Fruit fly (Drosophila melanogaster): ENCODE measurements around the gene CG44014.

CG44014 gene

dm6 chr3R:15471742-15472141 lies 36.9 kb downstream of the CG44014 start (continued):
- TF ChIP-seq CG32532 (GFP tag; IDR thresholded peaks at IDR 0.05) (peak; percentile 40; the same call in 1 of the 2 replicates), Abd-B (GFP tag; optimal IDR thresholded peaks at IDR 0.05) (no peak), CG14014 (GFP tag; IDR thresholded peaks at IDR 0.05) (0 out of 2 replicates have a peak, but pooled peaks have one; percentile 7), CG7839 (tag; optimal IDR thresholded peaks at IDR 0.05) (peak; percentile 27), CG9932 (GFP tag; IDR thresholded peaks at IDR 0.05) (peak; percentile 38; the same call in 1 of the 2 replicates), HLH4C (GFP tag; IDR thresholded peaks at IDR 0.05; ENCODE audit: partially characterized antibody) (no peak)

- peak; percentile 59 for TF ChIP-seq sens (GFP tag)
- no peak for TF ChIP-seq CG11560 (tag; IDR thresholded peaks at IDR 0.05)
- TF ChIP-seq CG7786 (GFP tag; optimal IDR thresholded peaks at IDR 0.05): no peak
- 0 out of 3 replicates have a peak, but pooled peaks have one; percentile 17 for TF ChIP-seq so (GFP tag; IDR thresholded peaks at IDR 0.05)
- no peak for TF ChIP-seq CG7745 (tag; optimal IDR thresholded peaks at IDR 0.05)
- 0 out of 3 replicates have a peak, but pooled peaks have one; percentile 38 for TF ChIP-seq CG6175 (GFP tag; IDR thresholded peaks at IDR 0.05)
- no peak for TF ChIP-seq toy (GFP tag; IDR thresholded peaks at IDR 0.05)
- peak; percentile 16 for TF ChIP-seq Med (GFP tag)
- no peak for TF ChIP-seq tap (tag; optimal IDR thresholded peaks at IDR 0.05)
- TF ChIP-seq bigmax (GFP tag; optimal IDR thresholded peaks at IDR 0.05): no peak
- no peak for TF ChIP-seq wdn (GFP tag; IDR thresholded peaks at IDR 0.05)
- TF ChIP-seq CG34422 (GFP tag; IDR thresholded peaks at IDR 0.05): no peak
- TF ChIP-seq CTCF (GFP tag; optimal IDR thresholded peaks at IDR 0.05): peak; percentile 87
- TF ChIP-seq sr (GFP tag; IDR thresholded peaks at IDR 0.05): no peak
- no peak for TF ChIP-seq CG11247 (GFP tag; IDR thresholded peaks at IDR 0.05)
- TF ChIP-seq CG4854 (GFP tag; optimal IDR thresholded peaks at IDR 0.05): no peak
- peak; percentile 27; the same call in 1 of the 3 replicates for TF ChIP-seq CG6791 (GFP tag; IDR thresholded peaks at IDR 0.05; ENCODE audit: partially characterized antibody)
- no peak for TF ChIP-seq Rfx (GFP tag; IDR thresholded peaks at IDR 0.05)
- TF ChIP-seq HmgD (GFP tag; optimal IDR thresholded peaks at IDR 0.05): no peak
- peak; percentile 84 for TF ChIP-seq CG10979 (tag; optimal IDR thresholded peaks at IDR 0.05)
- TF ChIP-seq CG16863 (GFP tag; optimal IDR thresholded peaks at IDR 0.05): peak; percentile 0
- no peak for TF ChIP-seq tx (GFP tag; optimal IDR thresholded peaks at IDR 0.05)
- TF ChIP-seq gem (tag; optimal IDR thresholded peaks at IDR 0.05): no peak
- no peak for TF ChIP-seq CG10654 (GFP tag; optimal IDR thresholded peaks at IDR 0.05)
- no peak for TF ChIP-seq CG16779 (GFP tag; IDR thresholded peaks at IDR 0.05)
- no peak for TF ChIP-seq nau (GFP tag; optimal IDR thresholded peaks at IDR 0.05)
- TF ChIP-seq CG43689 (GFP tag; IDR thresholded peaks at IDR 0.05): no peak
- peak; percentile 33 for TF ChIP-seq tio (GFP tag; optimal IDR thresholded peaks at IDR 0.05)
- TF ChIP-seq Dad (GFP tag; optimal IDR thresholded peaks at IDR 0.05): no peak
- TF ChIP-seq CG11504 (tag; optimal IDR thresholded peaks at IDR 0.05): no peak
- TF ChIP-seq caup (GFP tag; optimal IDR thresholded peaks at IDR 0.05; ENCODE audit: severe bottlenecking): no peak
These were observed 40.5 kb downstream of the CG44014 start for dm6 chr3R:15467991-15468764.

- TF ChIP-seq CG7839 (tag; optimal IDR thresholded peaks at IDR 0.05) (no peak), croc (GFP tag; conservative IDR thresholded peaks at IDR 0.05) (no peak), Taf1 (GFP tag; IDR thresholded peaks at IDR 0.05) (no peak), lov (optimal IDR thresholded peaks at IDR 0.05) (no peak), lov (GFP tag; IDR thresholded peaks at IDR 0.05) (0 out of 3 replicates have a peak, but pooled peaks have one; percentile 25), sr (GFP tag; IDR thresholded peaks at IDR 0.05) (0 out of 3 replicates have a peak, but pooled peaks have one; percentile 43), ftz-f1 (GFP tag; optimal IDR thresholded peaks at IDR 0.05) (no peak), lbe (GFP tag; optimal IDR thresholded peaks at IDR 0.05) (no peak), fd102C (GFP tag; optimal IDR thresholded peaks at IDR 0.05) (no peak), CG12071 (GFP tag; optimal IDR thresholded peaks at IDR 0.05) (no peak), sens (GFP tag) (peak; percentile 18), CG12219 (GFP tag; optimal IDR thresholded peaks at IDR 0.05) (no peak), CG17612 (GFP tag; IDR thresholded peaks at IDR 0.05) (no peak), CG10565 (GFP tag; optimal IDR thresholded peaks at IDR 0.05) (no peak), Abd-B (GFP tag; optimal IDR thresholded peaks at IDR 0.05) (no peak), Rx (GFP tag; IDR thresholded peaks at IDR 0.05) (no peak)
These were observed 45.5 kb downstream of the CG44014 start for dm6 chr3R:15463172-15463571.

Data from whole organism, embryonic.